Fruit fly (Drosophila melanogaster): ENCODE results near the gene bai.

Gene bai

DNA sequence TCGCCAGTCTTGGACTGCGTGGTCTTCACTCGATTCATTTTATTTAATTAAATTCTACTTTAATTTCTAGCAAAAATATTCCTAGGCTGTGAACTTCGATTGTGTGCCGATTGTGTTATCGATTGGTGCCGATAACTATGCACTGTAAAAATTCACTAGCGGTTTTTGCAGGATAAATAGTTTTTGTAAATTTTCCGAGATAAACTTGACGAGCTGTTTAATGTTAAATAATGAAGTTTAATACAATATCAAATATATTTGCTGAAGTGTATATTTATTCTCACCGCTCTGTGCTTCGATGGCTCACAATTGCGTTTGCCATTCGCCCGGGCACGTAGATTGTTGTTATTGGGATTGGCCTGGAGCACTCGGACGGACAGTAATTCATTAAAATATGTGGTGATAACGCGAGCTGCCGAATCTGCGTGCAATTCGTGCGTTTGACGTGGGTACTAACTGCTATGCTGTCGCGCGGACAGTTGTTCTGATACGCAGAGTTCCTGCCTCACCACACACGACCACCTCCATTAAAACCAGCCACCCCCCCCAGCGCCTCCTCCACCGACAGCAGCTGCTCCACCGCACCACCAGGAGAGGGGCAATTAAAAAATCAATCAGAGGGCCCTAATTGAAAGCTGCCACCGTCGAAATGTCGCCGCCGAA, 14.1 kb upstream of the bai start, which contains the start of the genes EMC6 and Hr96 (continued):
- TF ChIP-seq CG17361 (GFP tag; IDR thresholded peaks at IDR 0.05), result peak; percentile 93
- no peak for TF ChIP-seq HLHmδ (GFP tag; optimal IDR thresholded peaks at IDR 0.05)
- peak; percentile 96 for TF ChIP-seq vvl (GFP tag; IDR thresholded peaks at IDR 0.05)
- peak; percentile 94 for TF ChIP-seq CG14710 (tag; optimal IDR thresholded peaks at IDR 0.05)
- peak; percentile 68 for TF ChIP-seq ro (GFP tag; IDR thresholded peaks at IDR 0.05)
- TF ChIP-seq CG15269 (tag; optimal IDR thresholded peaks at IDR 0.05), result peak; percentile 94
- TF ChIP-seq Fer3 (tag; optimal IDR thresholded peaks at IDR 0.05), result peak; percentile 94
- peak; percentile 80 for TF ChIP-seq NC2α (GFP tag; optimal IDR thresholded peaks at IDR 0.05)
- peak; percentile 89 for TF ChIP-seq al (GFP tag; IDR thresholded peaks at IDR 0.05)
- peak; percentile 73 for TF ChIP-seq CG6765 (GFP tag; optimal IDR thresholded peaks at IDR 0.05)
- TF ChIP-seq CrebB (tag; optimal IDR thresholded peaks at IDR 0.05), result peak; percentile 92
- peak; percentile 91 for TF ChIP-seq CG18619 (GFP tag; optimal IDR thresholded peaks at IDR 0.05)
- peak; percentile 96 for TF ChIP-seq HLH54F (GFP tag; optimal IDR thresholded peaks at IDR 0.05)
- no peak for TF ChIP-seq Lpt (GFP tag; optimal IDR thresholded peaks at IDR 0.05)
- peak; percentile 86 for TF ChIP-seq CG8089 (GFP tag; optimal IDR thresholded peaks at IDR 0.05)
- peak; percentile 86 for TF ChIP-seq CG6813 (GFP tag; optimal IDR thresholded peaks at IDR 0.05)
- TF ChIP-seq CG11093 (GFP tag; IDR thresholded peaks at IDR 0.05), result peak; percentile 75; the same call in 2 of the 3 replicates
- TF ChIP-seq exex (tag; optimal IDR thresholded peaks at IDR 0.05), result peak; percentile 85
- TF ChIP-seq HmgZ (tag; optimal IDR thresholded peaks at IDR 0.05), result peak; percentile 98
- peak; percentile 86 for TF ChIP-seq disco-r (GFP tag; optimal IDR thresholded peaks at IDR 0.05)
- peak; percentile 90 for TF ChIP-seq ase (GFP tag; IDR thresholded peaks at IDR 0.05)
- no peak for TF ChIP-seq usp (GFP tag; optimal IDR thresholded peaks at IDR 0.05)
- TF ChIP-seq gt (GFP tag; IDR thresholded peaks at IDR 0.05), result peak; percentile 62; the same call in 1 of the 2 replicates
- TF ChIP-seq MESR4 (GFP tag; optimal IDR thresholded peaks at IDR 0.05), result peak; percentile 93
- TF ChIP-seq CG15696 (tag; optimal IDR thresholded peaks at IDR 0.05), result peak; percentile 92
- TF ChIP-seq Doc3 (GFP tag; IDR thresholded peaks at IDR 0.05; ENCODE audit: partially characterized antibody), result peak; percentile 55; the same call in 1 of the 3 replicates
- TF ChIP-seq gro (GFP tag; optimal IDR thresholded peaks at IDR 0.05), result no peak
- peak; percentile 82 for TF ChIP-seq CG9876 (GFP tag; optimal IDR thresholded peaks at IDR 0.05)
- TF ChIP-seq sim (GFP tag; IDR thresholded peaks at IDR 0.05), result peak; percentile 80
- peak; percentile 87 for TF ChIP-seq gcm (GFP tag; optimal IDR thresholded peaks at IDR 0.05)
- peak; percentile 94 for TF ChIP-seq CG18476 (GFP tag; optimal IDR thresholded peaks at IDR 0.05)
- peak; percentile 88 for TF ChIP-seq esg (GFP tag; conservative IDR thresholded peaks at IDR 0.05)
- peak; percentile 69 for TF ChIP-seq pb (GFP tag; optimal IDR thresholded peaks at IDR 0.05)
- peak; percentile 93 for TF ChIP-seq Ets97D (GFP tag; optimal IDR thresholded peaks at IDR 0.05)
- peak; percentile 88 for TF ChIP-seq MTF-1 (GFP tag; optimal IDR thresholded peaks at IDR 0.05; ENCODE audit: borderline replicate concordance)
- peak; percentile 86 for TF ChIP-seq CG9215 (GFP tag; IDR thresholded peaks at IDR 0.05)
- peak; percentile 63 for TF ChIP-seq fd102C (GFP tag; optimal IDR thresholded peaks at IDR 0.05)
- peak; percentile 59 for TF ChIP-seq bbx (GFP tag; IDR thresholded peaks at IDR 0.05; ENCODE audit: partially characterized antibody)
- TF ChIP-seq zf30C (GFP tag; optimal IDR thresholded peaks at IDR 0.05), result peak; percentile 99
- peak; percentile 90 for TF ChIP-seq Antp (GFP tag; optimal IDR thresholded peaks at IDR 0.05)
- peak; percentile 49 for TF ChIP-seq Sry-β (GFP tag; optimal IDR thresholded peaks at IDR 0.05)
- TF ChIP-seq D19B (GFP tag; optimal IDR thresholded peaks at IDR 0.05), result peak; percentile 81
- peak; percentile 91 for TF ChIP-seq Ssrp (tag; optimal IDR thresholded peaks at IDR 0.05)
- peak; percentile 45; the same call in 1 of the 2 replicates for TF ChIP-seq CkIIα-i1 (GFP tag; IDR thresholded peaks at IDR 0.05)
- peak; percentile 72 for TF ChIP-seq CG4707 (GFP tag; optimal IDR thresholded peaks at IDR 0.05)
- TF ChIP-seq CG11723 (GFP tag; optimal IDR thresholded peaks at IDR 0.05), result no peak
- peak; percentile 87 for TF ChIP-seq schlank (tag; optimal IDR thresholded peaks at IDR 0.05)
- TF ChIP-seq ranshi (GFP tag; IDR thresholded peaks at IDR 0.05), result peak; percentile 91
- TF ChIP-seq Hmx (GFP tag; optimal IDR thresholded peaks at IDR 0.05), result peak; percentile 75

Measured in whole organism, embryonic.